Worm (Caenorhabditis elegans) whole organism, L2 larva: ENCODE data around the gene R12B2.13.

Experiments used
- lin-39 ChIP-seq: fragments of 150-350 bp; optimal IDR thresholded peaks from 2 replicates; lab custom pipeline; 2014; ENCODE audit warnings: missing biosample characterization, missing genetic modification reagents, missing genetic modification characterization
- unc-55 ChIP-seq: fragments of 150-350 bp; sonication (generic microtip); optimal IDR thresholded peaks from 3 replicates; lab custom pipeline; 2014; ENCODE audit warnings: missing biosample characterization, missing genetic modification reagents, missing genetic modification characterization

DNA sequence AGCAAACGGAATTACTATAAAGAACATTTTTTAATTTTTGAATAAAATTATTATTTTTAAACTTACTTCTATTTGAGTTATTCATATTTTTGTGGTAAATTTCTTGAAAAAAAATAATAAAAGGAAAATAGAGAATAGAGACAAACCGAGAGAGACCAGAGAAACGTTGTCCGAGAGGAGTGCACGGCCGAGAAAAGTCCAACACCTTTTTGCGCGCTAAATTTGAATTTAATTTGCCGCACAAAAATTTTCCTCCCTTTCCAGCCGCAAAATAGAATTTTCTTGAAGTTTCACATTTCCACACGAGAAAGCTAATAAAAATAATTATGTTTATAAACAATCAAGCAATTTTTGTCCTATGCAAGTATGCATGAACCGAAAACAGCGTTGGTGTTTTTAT is 38.5 kb upstream of the R12B2.13 start, which contains the start of the genes F01F1.11 and F01F1.3:
- TF ChIP-seq unc-55 (GFP tag; lab: Kevin White, UChicago) (peak; percentile 84), lin-39 (no peak)
